Worm (Caenorhabditis elegans): ENCODE data around the gene clec-222.

The clec-222 gene

ce11 chrV:11228653-11229173 is 42.4 kb upstream of the clec-222 start, which contains the start of gene pqn-70 (continued):
- TF ChIP-seq rec-8 (tag; optimal IDR thresholded peaks at IDR 0.05): no peak
- peak; percentile 16 for TF ChIP-seq efl-1 (GFP tag; optimal IDR thresholded peaks at IDR 0.05)
- TF ChIP-seq bed-2 (GFP tag; IDR thresholded peaks at IDR 0.05): no peak
- TF ChIP-seq lsl-1 (GFP tag; optimal IDR thresholded peaks at IDR 0.05): peak; percentile 28
- peak; percentile 79 for TF ChIP-seq ekl-4 (GFP tag; IDR thresholded peaks at IDR 0.05)
- TF ChIP-seq unc-130 (GFP tag; optimal IDR thresholded peaks at IDR 0.05): peak; percentile 28
- no peak for TF ChIP-seq nfya-1 (tag; optimal IDR thresholded peaks at IDR 0.05; ENCODE audit: borderline replicate concordance, insufficient read depth)
- TF ChIP-seq F52B5.7 (tag; optimal IDR thresholded peaks at IDR 0.05): no peak
- TF ChIP-seq ceh-79 (tag; optimal IDR thresholded peaks at IDR 0.05): no peak
- TF ChIP-seq sdz-38 (tag; optimal IDR thresholded peaks at IDR 0.05): no peak
- TF ChIP-seq ztf-3 (GFP tag; optimal IDR thresholded peaks at IDR 0.05): no peak
- TF ChIP-seq nfyb-1 (GFP tag; IDR thresholded peaks at IDR 0.05): peak; percentile 81; the same call in 1 of the 2 replicates
- no peak for TF ChIP-seq nhr-90 (tag; optimal IDR thresholded peaks at IDR 0.05)
- TF ChIP-seq Y79H2A.3 (GFP tag; conservative IDR thresholded peaks at IDR 0.05): no peak
- TF ChIP-seq F49E8.2 (tag; optimal IDR thresholded peaks at IDR 0.05; ENCODE audit: insufficient read depth): no peak
- TF ChIP-seq snpc-1.3 (tag; optimal IDR thresholded peaks at IDR 0.05; ENCODE audit: insufficient read depth): no peak
- no peak for TF ChIP-seq F37B4.10 (GFP tag; IDR thresholded peaks at IDR 0.05)
- no peak for TF ChIP-seq ceh-40 (GFP tag; IDR thresholded peaks at IDR 0.05)
- 0 out of 2 replicates have a peak, but pooled peaks have one; percentile 64 for TF ChIP-seq madf-3 (GFP tag; IDR thresholded peaks at IDR 0.05)
- TF ChIP-seq attf-3 (GFP tag; conservative IDR thresholded peaks at IDR 0.05): peak; percentile 52; the same call in 1 of the 2 replicates
- TF ChIP-seq let-607 (tag; optimal IDR thresholded peaks at IDR 0.05): peak; percentile 8 to 71
- peak; percentile 58 for TF ChIP-seq egrh-3 (GFP tag; IDR thresholded peaks at IDR 0.05)
- no peak for TF ChIP-seq T07F8.4 (tag; optimal IDR thresholded peaks at IDR 0.05)
- no peak for TF ChIP-seq aptf-3 (GFP tag; IDR thresholded peaks at IDR 0.05)
- TF ChIP-seq attf-5 (GFP tag; optimal IDR thresholded peaks at IDR 0.05): peak; percentile 81
- no peak for TF ChIP-seq tbx-9 (tag; optimal IDR thresholded peaks at IDR 0.05; ENCODE audit: borderline replicate concordance)
- TF ChIP-seq mel-28 (tag; optimal IDR thresholded peaks at IDR 0.05; ENCODE audit: borderline replicate concordance): no peak
- TF ChIP-seq Y56A3A.18 (GFP tag; IDR thresholded peaks at IDR 0.05): no peak
- TF ChIP-seq ztf-18 (tag; optimal IDR thresholded peaks at IDR 0.05): peak; percentile 47
- peak; percentile 28; the same call in 1 of the 2 replicates for TF ChIP-seq B0336.3 (GFP tag; IDR thresholded peaks at IDR 0.05)

ce11 chrV:11231177-11231576 is 40.0 kb upstream of the clec-222 start:
- TF ChIP-seq gei-17 (GFP tag; optimal IDR thresholded peaks at IDR 0.05): no peak
- TF ChIP-seq ekl-4 (GFP tag; IDR thresholded peaks at IDR 0.05): no peak
- TF ChIP-seq ceh-58 (GFP tag; IDR thresholded peaks at IDR 0.05): no peak
- no peak for TF ChIP-seq B0035.1 (tag; optimal IDR thresholded peaks at IDR 0.05)
- no peak for TF ChIP-seq hmg-20 (GFP tag; IDR thresholded peaks at IDR 0.05)
- no peak for TF ChIP-seq madf-10 (tag; optimal IDR thresholded peaks at IDR 0.05)

ce11 chrV:11234350-11234749 is 36.8 kb upstream of the clec-222 start, which contains the start of gene T19B10.5:
T19B10.5 (plus strand) TSS chrV:11234650.
- TF ChIP-seq ztf-18 (tag; optimal IDR thresholded peaks at IDR 0.05) (no peak), pbrm-1 (GFP tag; IDR thresholded peaks at IDR 0.05) (no peak), ceh-58 (GFP tag; IDR thresholded peaks at IDR 0.05) (no peak), hmg-20 (GFP tag; IDR thresholded peaks at IDR 0.05) (no peak), F57C9.4 (tag; optimal IDR thresholded peaks at IDR 0.05) (no peak), Y79H2A.3 (GFP tag; conservative IDR thresholded peaks at IDR 0.05) (no peak), ztf-26 (tag; optimal IDR thresholded peaks at IDR 0.05) (no peak), rpc-1 (optimal IDR thresholded peaks at IDR 0.05) (no peak), rpc-1 (tag; optimal IDR thresholded peaks at IDR 0.05) (no peak), ztf-28 (GFP tag; IDR thresholded peaks at IDR 0.05) (no peak), mxl-1 (tag; optimal IDR thresholded peaks at IDR 0.05) (no peak)

Data from whole organism, young adult.